Worm (Caenorhabditis elegans): Measurements from ENCODE around the gene pqn-48.

The pqn-48 gene

DNA sequence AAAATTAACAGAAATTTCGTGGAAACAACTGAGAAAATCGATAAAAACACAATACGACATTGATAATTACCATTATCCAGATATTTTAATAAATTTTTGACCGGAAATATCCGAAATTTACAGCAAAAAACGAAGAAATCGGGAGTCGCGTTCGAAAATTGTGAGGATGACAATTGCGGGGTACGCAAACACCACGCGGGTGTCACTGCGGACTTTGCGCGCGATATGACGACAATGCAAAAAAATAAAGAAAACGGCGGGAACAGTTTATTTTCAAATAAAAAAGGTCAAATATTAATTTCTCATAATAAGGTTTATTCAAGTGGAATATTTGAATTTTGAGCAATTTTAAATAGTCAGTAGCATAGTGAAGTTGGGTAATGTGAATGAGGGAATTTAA is 5.7 kb downstream of the pqn-48 start, which contains the start of gene rpn-11 (continued):
- TF ChIP-seq ztf-4 (tag; optimal IDR thresholded peaks at IDR 0.05): peak; percentile 62
- peak; percentile 85 for TF ChIP-seq swsn-7 (tag; optimal IDR thresholded peaks at IDR 0.05)
- peak; percentile 13 for TF ChIP-seq Y116A8C.19 (tag; optimal IDR thresholded peaks at IDR 0.05; ENCODE audit: borderline replicate concordance)
- TF ChIP-seq lin-15B (tag; optimal IDR thresholded peaks at IDR 0.05): peak; percentile 72
- TF ChIP-seq pax-3 (tag; optimal IDR thresholded peaks at IDR 0.05): peak; percentile 79
- peak; percentile 96 to 97 (median 97) for TF ChIP-seq dpl-1 (GFP tag; optimal IDR thresholded peaks at IDR 0.05)
- peak; percentile 98 for TF ChIP-seq lin-35 (GFP tag; optimal IDR thresholded peaks at IDR 0.05)
- no peak for TF ChIP-seq egl-27 (tag; optimal IDR thresholded peaks at IDR 0.05)
- no peak for TF ChIP-seq ama-1 (optimal IDR thresholded peaks at IDR 0.05)
- TF ChIP-seq F16B12.6 (tag; optimal IDR thresholded peaks at IDR 0.05): peak; percentile 98
- TF ChIP-seq snu-23 (GFP tag; optimal IDR thresholded peaks at IDR 0.05): peak; percentile 90
- peak; percentile 36 for TF ChIP-seq nhr-237 (tag; optimal IDR thresholded peaks at IDR 0.05)
- TF ChIP-seq pag-3 (tag; optimal IDR thresholded peaks at IDR 0.05; ENCODE audit: borderline replicate concordance, insufficient read depth): no peak
- peak; percentile 81 for TF ChIP-seq lir-3 (tag; optimal IDR thresholded peaks at IDR 0.05; ENCODE audit: poor library complexity)

DNA sequence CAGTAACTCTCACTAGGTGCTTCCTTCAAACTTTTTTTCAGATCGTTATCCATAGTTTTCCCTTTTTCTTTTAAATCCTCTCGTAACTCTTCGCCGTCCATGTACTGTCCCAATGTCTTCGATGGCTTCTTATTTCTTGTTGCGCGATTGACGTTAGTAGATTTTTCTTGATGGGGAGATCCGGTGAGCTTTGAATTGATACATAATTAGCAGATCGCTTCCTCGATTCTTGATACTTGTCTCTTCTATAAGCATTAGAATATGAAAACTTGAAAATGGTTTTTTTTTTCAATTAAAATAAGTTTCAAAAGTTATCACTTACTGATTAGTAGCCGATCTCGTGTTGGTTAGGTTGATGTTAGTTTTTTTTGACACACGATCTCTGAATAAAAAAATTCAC is 6.7 kb downstream of the pqn-48 start, which contains the start of gene K07D4.2:
Gene K07D4.2, minus strand, starts transcription at position 101 of the 400 bp plus-strand sequence.
- TF ChIP-seq grh-1 (GFP tag; IDR thresholded peaks at IDR 0.05) (no peak), C04F5.9 (tag; optimal IDR thresholded peaks at IDR 0.05) (no peak)

- TF ChIP-seq C04F5.9 (tag; optimal IDR thresholded peaks at IDR 0.05) (peak; percentile 62), lin-14 (GFP tag; optimal IDR thresholded peaks at IDR 0.05) (peak; percentile 69), efl-1 (optimal IDR thresholded peaks at IDR 0.05) (peak; percentile 46 to 47), efl-1 (GFP tag; optimal IDR thresholded peaks at IDR 0.05 in 1 of 2) (peak; percentile 22 to 92), pax-3 (tag; optimal IDR thresholded peaks at IDR 0.05) (peak; percentile 68), ceh-8 (GFP tag; optimal IDR thresholded peaks at IDR 0.05) (peak; percentile 35), grh-1 (GFP tag; IDR thresholded peaks at IDR 0.05) (peak; percentile 99), lir-3 (tag; optimal IDR thresholded peaks at IDR 0.05; ENCODE audit: poor library complexity) (peak; percentile 66), sox-4 (tag; optimal IDR thresholded peaks at IDR 0.05) (peak; percentile 1), lin-35 (GFP tag; optimal IDR thresholded peaks at IDR 0.05) (peak in 1 of 2 experiments; percentile 36), ets-5 (GFP tag; IDR thresholded peaks at IDR 0.05) (0 out of 2 replicates have a peak, but pooled peaks have one; percentile 57), egl-13 (tag; optimal IDR thresholded peaks at IDR 0.05) (peak; percentile 17), nhr-19 (GFP tag; conservative IDR thresholded peaks at IDR 0.05) (peak; percentile 99), dsc-1 (tag; optimal IDR thresholded peaks at IDR 0.05) (peak; percentile 33), fkh-8 (tag; optimal IDR thresholded peaks at IDR 0.05) (peak; percentile 32), lsy-2 (tag; optimal IDR thresholded peaks at IDR 0.05) (peak; percentile 48 to 69), snu-23 (GFP tag; optimal IDR thresholded peaks at IDR 0.05) (peak; percentile 64), xbp-1 (tag; optimal IDR thresholded peaks at IDR 0.05) (peak; percentile 68), rnt-1 (tag; optimal IDR thresholded peaks at IDR 0.05) (peak; percentile 39), nhr-47 (tag; optimal IDR thresholded peaks at IDR 0.05) (peak; percentile 82), tbx-2 (tag; optimal IDR thresholded peaks at IDR 0.05) (peak; percentile 64), unc-86 (tag; optimal IDR thresholded peaks at IDR 0.05) (peak; percentile 40), nhr-71 (tag; optimal IDR thresholded peaks at IDR 0.05) (peak; percentile 83), F16B12.6 (tag; optimal IDR thresholded peaks at IDR 0.05) (peak; percentile 40), unc-98 (GFP tag; IDR thresholded peaks at IDR 0.05) (peak; percentile 89), irx-1 (tag; optimal IDR thresholded peaks at IDR 0.05) (peak; percentile 52), ztf-11 (tag; optimal IDR thresholded peaks at IDR 0.05) (peak in 1 of 2 experiments; percentile 62), swsn-7 (tag; optimal IDR thresholded peaks at IDR 0.05) (peak; percentile 52), zip-4 (GFP tag; optimal IDR thresholded peaks at IDR 0.05) (peak; percentile 25), nhr-20 (tag; optimal IDR thresholded peaks at IDR 0.05) (peak; percentile 74), ceh-88 (GFP tag; IDR thresholded peaks at IDR 0.05) (peak; percentile 99), dpl-1 (GFP tag; optimal IDR thresholded peaks at IDR 0.05) (peak; percentile 14 to 31 (median 24)), mab-9 (GFP tag; IDR thresholded peaks at IDR 0.05) (peak; percentile 96), nhr-85 (tag) (peak; percentile 84), isw-1 (GFP tag; IDR thresholded peaks at IDR 0.05) (peak; percentile 97), elt-2 (tag; optimal IDR thresholded peaks at IDR 0.05) (peak; percentile 63), nhr-90 (tag; optimal IDR thresholded peaks at IDR 0.05; ENCODE audit: poor library complexity) (peak; percentile 76)
Measured at ce11 chrII:4047839-4048440, 9.3 kb downstream of the pqn-48 start.
